Fruit fly (Drosophila melanogaster) whole organism, adult: ENCODE results near the gene CG7530.

Source experiments
- CG11617 ChIP-seq: fragments of 200-800 bp; sonication (Bioruptor generic); optimal IDR thresholded peaks from 2 replicates; lab custom pipeline; 2017; ENCODE audit warnings: mild to moderate bottlenecking, missing biosample characterization, missing genetic modification reagents, missing genetic modification characterization
- CG12768 ChIP-seq: fragments of 200-800 bp; sonication (Bioruptor generic); optimal IDR thresholded peaks from 2 replicates; lab custom pipeline; 2017; ENCODE audit warnings: missing biosample characterization, missing genetic modification characterization, mild to moderate bottlenecking, moderate library complexity, missing genetic modification reagents
- CG14711 ChIP-seq: fragments of 200-800 bp; sonication (Bioruptor generic); optimal IDR thresholded peaks from 2 replicates; lab custom pipeline; 2018; ENCODE audit warnings: missing biosample characterization, mild to moderate bottlenecking, missing genetic modification characterization, moderate library complexity
- CG1620 ChIP-seq: fragments of 200-800 bp; sonication (Bioruptor generic); optimal IDR thresholded peaks from 2 replicates; lab custom pipeline; 2016; ENCODE audit warnings: missing biosample characterization, missing genetic modification characterization
- CG33017 ChIP-seq: fragments of 200-800 bp; sonication (Bioruptor generic); optimal IDR thresholded peaks from 2 replicates; lab custom pipeline; 2018; ENCODE audit warnings: missing biosample characterization, mild to moderate bottlenecking, missing genetic modification characterization, moderate library complexity
- CG5204 ChIP-seq: fragments of 200-800 bp; sonication (Bioruptor generic); optimal IDR thresholded peaks from 2 replicates; lab custom pipeline; 2016; ENCODE audit warnings: missing biosample characterization, missing genetic modification characterization
- CG7045 ChIP-seq: fragments of 200-800 bp; sonication (Bioruptor generic); optimal IDR thresholded peaks from 2 replicates; lab custom pipeline; 2017; ENCODE audit warnings: missing biosample characterization, mild to moderate bottlenecking, missing genetic modification characterization
- CG7101 ChIP-seq: fragments of 200-800 bp; sonication (Bioruptor generic); optimal IDR thresholded peaks from 2 replicates; lab custom pipeline; 2018; ENCODE audit warnings: missing biosample characterization, mild to moderate bottlenecking, missing genetic modification characterization, moderate library complexity
- Clk ChIP-seq: fragments of 200-800 bp; sonication (Bioruptor generic); optimal IDR thresholded peaks from 2 replicates; lab custom pipeline; 2017; ENCODE audit warnings: missing biosample characterization, missing genetic modification characterization
- Crg-1 ChIP-seq: fragments of 200-800 bp; sonication (Bioruptor generic); optimal IDR thresholded peaks from 2 replicates; lab custom pipeline; 2016; ENCODE audit warnings: missing biosample characterization, missing genetic modification characterization
- Hr96 ChIP-seq: fragments of 200-800 bp; sonication (Bioruptor generic); optimal IDR thresholded peaks from 2 replicates; lab custom pipeline; 2016; ENCODE audit warnings: missing biosample characterization, missing genetic modification characterization
- Mnt ChIP-seq: fragments of 200-800 bp; sonication (Bioruptor generic); optimal IDR thresholded peaks from 2 replicates; lab custom pipeline; 2016; ENCODE audit warnings: missing biosample characterization, mild to moderate bottlenecking, missing genetic modification characterization
- bab1 ChIP-seq: fragments of 200-800 bp; sonication (Bioruptor generic); optimal IDR thresholded peaks from 3 replicates; lab custom pipeline; 2019; ENCODE audit warnings: missing biosample characterization, mild to moderate bottlenecking, missing genetic modification characterization, moderate library complexity
- cic ChIP-seq: fragments of 200-800 bp; sonication (Bioruptor generic); optimal IDR thresholded peaks from 2 replicates; lab custom pipeline; 2017; ENCODE audit warnings: missing biosample characterization, mild to moderate bottlenecking, missing genetic modification characterization, moderate library complexity
- cnc ChIP-seq, 2 experiments: fragments of >200 bp; optimal IDR thresholded peaks; 2 replicates each; lab custom pipeline; 2017
- kay ChIP-seq: fragments of 200-800 bp; sonication (Bioruptor generic); peaks from one replicate; lab custom pipeline; 2016; ENCODE audit warnings: missing biosample characterization, missing genetic modification characterization, borderline replicate concordance
- ovo ChIP-seq: fragments of 200-800 bp; sonication (Bioruptor generic); optimal IDR thresholded peaks from 2 replicates; lab custom pipeline; 2016; ENCODE audit warnings: missing biosample characterization, missing genetic modification characterization
- pad ChIP-seq: fragments of 200-800 bp; sonication (Bioruptor generic); optimal IDR thresholded peaks from 3 replicates; lab custom pipeline; 2017; ENCODE audit warnings: missing biosample characterization, missing genetic modification characterization, mild to moderate bottlenecking, moderate library complexity, missing genetic modification reagents
- tj ChIP-seq: fragments of 200-800 bp; sonication (Bioruptor generic); optimal IDR thresholded peaks from 3 replicates; lab custom pipeline; 2017; ENCODE audit warnings: missing biosample characterization, mild to moderate bottlenecking, missing genetic modification characterization, moderate library complexity
- toe ChIP-seq: fragments of 200-800 bp; sonication (Bioruptor generic); optimal IDR thresholded peaks from 2 replicates; lab custom pipeline; 2016; ENCODE audit warnings: missing biosample characterization, missing genetic modification characterization

CG7530 gene

DNA sequence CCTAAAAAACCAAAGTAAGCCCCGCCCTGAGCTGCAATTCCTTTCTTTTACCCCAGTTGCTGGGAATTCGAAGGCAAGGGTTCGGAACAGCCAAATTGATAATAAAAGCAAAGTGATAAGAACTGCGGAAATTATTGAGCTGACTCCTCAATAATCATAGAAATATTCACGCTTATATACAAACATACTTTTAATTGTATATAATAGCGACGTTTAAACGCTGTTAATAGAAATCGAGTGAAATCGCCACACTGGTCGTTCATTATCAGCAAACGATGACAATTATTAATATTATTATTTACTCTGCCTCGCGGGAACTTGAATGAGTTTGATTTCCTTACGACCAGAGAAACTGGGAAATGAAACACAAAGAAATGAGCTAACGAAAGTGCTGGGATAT is 4.7 kb upstream of the CG7530 start:
- TF ChIP-seq Crg-1 (GFP tag; lab: Kevin White, UChicago) = no peak
- peak; percentile 1 for TF ChIP-seq tj (GFP tag; lab: Kevin White, UChicago)
- peak; percentile 84 for TF ChIP-seq kay (GFP tag; lab: Kevin White, UChicago)
- TF ChIP-seq CG7045 (GFP tag; lab: Kevin White, UChicago) = no peak
- peak; percentile 56 for TF ChIP-seq cic (GFP tag; lab: Kevin White, UChicago)

- TF ChIP-seq CG12768 (peak; percentile 52), kay (GFP tag; lab: Kevin White, UChicago) (peak; percentile 51), cic (GFP tag; lab: Kevin White, UChicago) (no peak), pad (GFP tag; lab: Kevin White, UChicago) (peak; percentile 35), CG7101 (tag; lab: Kevin White, UChicago) (no peak), cnc (optimal IDR thresholded peaks at IDR 0.05; lab: Kevin White, UChicago) (no peak), tj (GFP tag; lab: Kevin White, UChicago) (peak; percentile 36), CG1620 (GFP tag; lab: Kevin White, UChicago) (peak; percentile 15), CG7045 (GFP tag; lab: Kevin White, UChicago) (peak; percentile 26), ovo (GFP tag; lab: Kevin White, UChicago) (no peak), CG5204 (GFP tag; lab: Kevin White, UChicago) (no peak), toe (GFP tag; lab: Kevin White, UChicago) (peak; percentile 23), Clk (GFP tag; lab: Kevin White, UChicago) (no peak), Hr96 (GFP tag; lab: Kevin White, UChicago) (peak; percentile 16), CG33017 (no peak), bab1 (GFP tag; lab: Kevin White, UChicago) (no peak), Crg-1 (GFP tag; lab: Kevin White, UChicago) (peak; percentile 69), CG11617 (GFP tag; lab: Kevin White, UChicago) (peak; percentile 63)
These were observed 3.5 kb upstream of the CG7530 start for dm6 chr3R:14734623-14735392.

dm6 chr3R:14733937-14734336 is 2.6 kb upstream of the CG7530 start:
- TF ChIP-seq ovo (GFP tag; lab: Kevin White, UChicago) (no peak), CG12768 (no peak), CG33017 (no peak), cnc (optimal IDR thresholded peaks at IDR 0.05; lab: Kevin White, UChicago) (no peak), kay (GFP tag; lab: Kevin White, UChicago) (peak; percentile 92), CG5204 (GFP tag; lab: Kevin White, UChicago) (no peak), CG7045 (GFP tag; lab: Kevin White, UChicago) (no peak)

- TF ChIP-seq cic (GFP tag; lab: Kevin White, UChicago) (no peak), CG11617 (GFP tag; lab: Kevin White, UChicago) (no peak), bab1 (GFP tag; lab: Kevin White, UChicago) (no peak), CG7045 (GFP tag; lab: Kevin White, UChicago) (no peak), CG7101 (tag; lab: Kevin White, UChicago) (no peak), tj (GFP tag; lab: Kevin White, UChicago) (no peak), Mnt (no peak), CG14711 (tag; lab: Kevin White, UChicago) (no peak), CG33017 (no peak), ovo (GFP tag; lab: Kevin White, UChicago) (no peak), cnc (optimal IDR thresholded peaks at IDR 0.05; lab: Kevin White, UChicago) (no peak), Crg-1 (GFP tag; lab: Kevin White, UChicago) (no peak), CG5204 (GFP tag; lab: Kevin White, UChicago) (no peak), CG1620 (GFP tag; lab: Kevin White, UChicago) (no peak), pad (GFP tag; lab: Kevin White, UChicago) (no peak), toe (GFP tag; lab: Kevin White, UChicago) (no peak), CG12768 (no peak), Clk (GFP tag; lab: Kevin White, UChicago) (no peak)
These were observed 2.1 kb upstream of the CG7530 start for dm6 chr3R:14733425-14733824.

dm6 chr3R:14731781-14732100 is 432 bp upstream of the CG7530 start:
- no peak for TF ChIP-seq CG14711 (tag; lab: Kevin White, UChicago)
- peak; percentile 13 for TF ChIP-seq CG11617 (GFP tag; lab: Kevin White, UChicago)
- TF ChIP-seq tj (GFP tag; lab: Kevin White, UChicago) = peak; percentile 79

dm6 chr3R:14730595-14730994 is 714 bp downstream of the CG7530 start:
- TF ChIP-seq kay (GFP tag; lab: Kevin White, UChicago) (no peak), CG7045 (GFP tag; lab: Kevin White, UChicago) (no peak), CG5204 (GFP tag; lab: Kevin White, UChicago) (no peak), ovo (GFP tag; lab: Kevin White, UChicago) (no peak), tj (GFP tag; lab: Kevin White, UChicago) (peak; percentile 25), cnc (optimal IDR thresholded peaks at IDR 0.05; lab: Kevin White, UChicago) (no peak), cic (GFP tag; lab: Kevin White, UChicago) (no peak)
